Worm (Caenorhabditis elegans) whole organism, L1 larva: ENCODE data around the gene glp-1.

Experiments
- F16B12.6 ChIP-seq: fragments of 150-350 bp; optimal IDR thresholded peaks from 2 replicates; lab custom pipeline; 2014; ENCODE audit warnings: missing biosample characterization, missing genetic modification characterization
- aha-1 ChIP-seq: fragments of 150-350 bp; optimal IDR thresholded peaks from 2 replicates; lab custom pipeline; 2014; ENCODE audit warnings: missing biosample characterization, missing genetic modification characterization
- aly-2 ChIP-seq: fragments of 150-350 bp; optimal IDR thresholded peaks from 2 replicates; lab custom pipeline; 2014; ENCODE audit warnings: missing biosample characterization, missing genetic modification characterization
- ama-1 ChIP-seq: fragments of 150-350 bp; optimal IDR thresholded peaks from 2 replicates; lab custom pipeline; 2014
- ceh-82 ChIP-seq, 3 experiments: fragments of 150-350 bp in 1 of 3; sonication (generic microtip) in 2 of 3; optimal IDR thresholded peaks; 2 replicates each; lab custom pipeline; 2014 to 2017; ENCODE audit warnings: missing biosample characterization in 3 of 3, missing genetic modification characterization in 3 of 3
- ces-1 ChIP-seq: fragments of 150-350 bp; optimal IDR thresholded peaks from 2 replicates; lab custom pipeline; 2014; ENCODE audit warnings: missing biosample characterization, missing genetic modification reagents, missing genetic modification characterization
- dpl-1 ChIP-seq, 3 experiments: fragments of 150-350 bp in 2 of 3; sonication (generic microtip) in 1 of 3; optimal IDR thresholded peaks; 2 replicates each; lab custom pipeline; 2014 to 2017; ENCODE audit warnings: missing biosample characterization in 3 of 3, missing genetic modification characterization in 3 of 3, missing genetic modification reagents in 3 of 3
- dsc-1 ChIP-seq: sonication (generic microtip); optimal IDR thresholded peaks from 2 replicates; lab custom pipeline; 2016; ENCODE audit warnings: mild to moderate bottlenecking, missing genetic modification characterization, missing compliant biosample characterization
- efl-1 ChIP-seq, 4 experiments: fragments of 150-350 bp; optimal IDR thresholded peaks in 3 of 4; peaks in 1 of 4; 1 replicate in 1 of 4; 2 replicates in 3 of 4; lab custom pipeline; 2014; ENCODE audit warnings: missing biosample characterization in 2 of 4, missing genetic modification characterization in 2 of 4, missing genetic modification reagents in 2 of 4
- egl-13 ChIP-seq: sonication (generic microtip); optimal IDR thresholded peaks from 2 replicates; lab custom pipeline; 2016; ENCODE audit warnings: missing genotype, missing genetic modification reagents, missing genetic modification characterization, missing compliant biosample characterization
- egl-27 ChIP-seq, 2 experiments: fragments of 150-350 bp in 1 of 2; sonication (generic microtip); optimal IDR thresholded peaks; 3 replicates each; lab custom pipeline; 2017 to 2018; ENCODE audit warnings: missing biosample characterization in 2 of 2, missing genetic modification characterization in 2 of 2, missing genetic modification reagents in 2 of 2
- elt-2 ChIP-seq: sonication (generic microtip); optimal IDR thresholded peaks from 2 replicates; lab custom pipeline; 2016; ENCODE audit warnings: missing genetic modification characterization, mild to moderate bottlenecking, inconsistent platforms, missing compliant biosample characterization, missing genetic modification reagents
- elt-3 ChIP-seq, 6 experiments: fragments of 150-350 bp in 1 of 6; sonication (generic microtip); optimal IDR thresholded peaks; 2 replicates each; lab custom pipeline; 2017 to 2018; ENCODE audit warnings: missing biosample characterization in 6 of 6, missing genetic modification characterization in 6 of 6, inconsistent platforms in 1 of 6
- ets-5 ChIP-seq: fragments of 200-800 bp; sonication (Bioruptor generic); IDR thresholded peaks from 2 replicates; pipeline ENCODE4 v1.3.6; 2022; ENCODE audit warnings: missing genetic modification characterization, missing compliant biosample characterization
- fkh-8 ChIP-seq: sonication (generic microtip); optimal IDR thresholded peaks from 2 replicates; lab custom pipeline; 2016; ENCODE audit warnings: mild to moderate bottlenecking, missing genetic modification characterization, missing compliant biosample characterization
- fos-1 ChIP-seq: fragments of 150-350 bp; optimal IDR thresholded peaks from 2 replicates; lab custom pipeline; 2014; ENCODE audit warnings: missing biosample characterization, missing genetic modification characterization
- grh-1 ChIP-seq: fragments of 200-800 bp; sonication (Bioruptor generic); IDR thresholded peaks from 2 replicates; pipeline ENCODE4 v1.3.6; 2022; ENCODE audit warnings: missing genetic modification reagents, missing genetic modification characterization, missing compliant biosample characterization
- hlh-17 ChIP-seq: fragments of 200-800 bp; sonication (Bioruptor generic); optimal IDR thresholded peaks from 2 replicates; lab custom pipeline; 2018; ENCODE audit warnings: missing genetic modification characterization, mild to moderate bottlenecking, missing compliant biosample characterization, moderate library complexity, borderline replicate concordance
- hlh-4 ChIP-seq: sonication (generic microtip); optimal IDR thresholded peaks from 2 replicates; lab custom pipeline; 2016; ENCODE audit warnings: mild to moderate bottlenecking, missing genetic modification characterization, missing compliant biosample characterization
- irx-1 ChIP-seq: sonication (generic microtip); optimal IDR thresholded peaks from 2 replicates; lab custom pipeline; 2016; ENCODE audit warnings: missing genetic modification characterization, missing compliant biosample characterization
- jun-1 ChIP-seq: fragments of 150-350 bp; optimal IDR thresholded peaks from 2 replicates; lab custom pipeline; 2014; ENCODE audit warnings: missing biosample characterization, missing genetic modification reagents, missing genetic modification characterization
- lin-35 ChIP-seq, 2 experiments: fragments of 150-350 bp; optimal IDR thresholded peaks; 2 replicates each; lab custom pipeline; 2014; ENCODE audit warnings: missing biosample characterization in 2 of 2, missing genetic modification characterization in 2 of 2, missing genetic modification reagents in 2 of 2
- lin-39 ChIP-seq: fragments of 150-350 bp; optimal IDR thresholded peaks from 2 replicates; lab custom pipeline; 2014; ENCODE audit warnings: missing biosample characterization, missing genetic modification reagents, missing genetic modification characterization
- lsy-2 ChIP-seq, 2 experiments: fragments of 150-350 bp; optimal IDR thresholded peaks; 2 replicates each; lab custom pipeline; 2014; ENCODE audit warnings: missing biosample characterization in 2 of 2, missing genetic modification characterization in 2 of 2
- mab-9 ChIP-seq: fragments of 200-800 bp; sonication (Bioruptor generic); IDR thresholded peaks from 2 replicates; pipeline ENCODE4 v1.3.6; 2022; ENCODE audit warnings: missing genetic modification reagents, missing genetic modification characterization, missing compliant biosample characterization
- mdl-1 ChIP-seq, 2 experiments: fragments of 150-350 bp; optimal IDR thresholded peaks; 2 replicates each; lab custom pipeline; 2014 to 2017; ENCODE audit warnings: missing biosample characterization in 2 of 2, missing genetic modification characterization in 2 of 2, inconsistent platforms in 1 of 2
- mep-1 ChIP-seq: fragments of 150-350 bp; optimal IDR thresholded peaks from 2 replicates; lab custom pipeline; 2014; ENCODE audit warnings: missing biosample characterization, missing genetic modification characterization
- nhr-12 ChIP-seq: sonication (generic microtip); optimal IDR thresholded peaks from 2 replicates; lab custom pipeline; 2017; ENCODE audit warnings: missing biosample characterization, missing genetic modification characterization
- nhr-19 ChIP-seq: fragments of 200-800 bp; sonication (Bioruptor generic); conservative IDR thresholded peaks from 2 replicates; pipeline ENCODE4 v1.3.6; 2022; ENCODE audit warnings: missing genetic modification characterization, missing compliant biosample characterization
- nhr-20 ChIP-seq: sonication (generic microtip); optimal IDR thresholded peaks from 2 replicates; lab custom pipeline; 2016; ENCODE audit warnings: mild to moderate bottlenecking, missing genetic modification characterization, missing compliant biosample characterization
- nhr-28 ChIP-seq: fragments of 150-350 bp; optimal IDR thresholded peaks from 2 replicates; lab custom pipeline; 2014; ENCODE audit warnings: missing biosample characterization, missing genetic modification characterization
- nhr-71 ChIP-seq: sonication (generic microtip); optimal IDR thresholded peaks from 2 replicates; lab custom pipeline; 2016; ENCODE audit warnings: mild to moderate bottlenecking, missing genetic modification characterization, moderate library complexity, missing compliant biosample characterization
- nhr-77 ChIP-seq: fragments of 150-350 bp; optimal IDR thresholded peaks from 2 replicates; lab custom pipeline; 2014; ENCODE audit warnings: missing biosample characterization, missing genetic modification characterization
- rnt-1 ChIP-seq: sonication (generic microtip); optimal IDR thresholded peaks from 2 replicates; lab custom pipeline; 2016; ENCODE audit warnings: mild to moderate bottlenecking, missing genetic modification characterization, moderate library complexity, missing compliant biosample characterization
- skn-1 ChIP-seq: fragments of 150-350 bp; optimal IDR thresholded peaks from 2 replicates; lab custom pipeline; 2014; ENCODE audit warnings: missing biosample characterization, missing genetic modification characterization
- snpc-4 ChIP-seq: fragments of 150-350 bp; optimal IDR thresholded peaks from 2 replicates; lab custom pipeline; 2014; ENCODE audit warnings: missing biosample characterization, missing genetic modification characterization
- snu-23 ChIP-seq: sonication (generic microtip); optimal IDR thresholded peaks from 2 replicates; lab custom pipeline; 2016; ENCODE audit warnings: missing genetic modification characterization, missing compliant biosample characterization
- sox-4 ChIP-seq: sonication (generic microtip); optimal IDR thresholded peaks from 2 replicates; lab custom pipeline; 2016; ENCODE audit warnings: missing genetic modification characterization, missing compliant biosample characterization
- sptf-1 ChIP-seq: fragments of 150-350 bp; optimal IDR thresholded peaks from 2 replicates; lab custom pipeline; 2014; ENCODE audit warnings: missing biosample characterization, missing genetic modification characterization
- sup-37 ChIP-seq: fragments of 200-800 bp; sonication (Bioruptor generic); optimal IDR thresholded peaks from 2 replicates; lab custom pipeline; 2018; ENCODE audit warnings: mild to moderate bottlenecking, missing genetic modification characterization, missing compliant biosample characterization
- tbx-2 ChIP-seq: sonication (generic microtip); optimal IDR thresholded peaks from 2 replicates; lab custom pipeline; 2016; ENCODE audit warnings: missing genetic modification characterization, missing compliant biosample characterization
- tlp-1 ChIP-seq: fragments of 150-350 bp; optimal IDR thresholded peaks from 2 replicates; lab custom pipeline; 2014; ENCODE audit warnings: missing biosample characterization, missing genetic modification characterization
- unc-130 ChIP-seq: fragments of 150-350 bp; optimal IDR thresholded peaks from 2 replicates; lab custom pipeline; 2017; ENCODE audit warnings: missing biosample characterization, missing genetic modification characterization, inconsistent platforms
- unc-30 ChIP-seq: sonication (generic microtip); optimal IDR thresholded peaks from 2 replicates; lab custom pipeline; 2017; ENCODE audit warnings: missing biosample characterization, missing genetic modification characterization
- unc-62 ChIP-seq: fragments of 150-350 bp; optimal IDR thresholded peaks from 2 replicates; lab custom pipeline; 2014; ENCODE audit warnings: missing biosample characterization, missing genetic modification reagents, missing genetic modification characterization
- unc-86 ChIP-seq: sonication (generic microtip); optimal IDR thresholded peaks from 2 replicates; lab custom pipeline; 2016; ENCODE audit warnings: missing genetic modification characterization, missing compliant biosample characterization
- unc-98 ChIP-seq: fragments of 200-800 bp; sonication (Bioruptor generic); IDR thresholded peaks from 2 replicates; pipeline ENCODE4 v1.3.6; 2022; ENCODE audit warnings: missing genetic modification characterization, missing compliant biosample characterization
- vab-15 ChIP-seq: sonication (generic microtip); optimal IDR thresholded peaks from 2 replicates; lab custom pipeline; 2017; ENCODE audit warnings: missing genotype, mild to moderate bottlenecking, missing genetic modification characterization, missing compliant biosample characterization
- zip-4 ChIP-seq: fragments of 200-800 bp; sonication (Bioruptor generic); optimal IDR thresholded peaks from 2 replicates; lab custom pipeline; 2018; ENCODE audit warnings: mild to moderate bottlenecking, missing genetic modification characterization, moderate library complexity, missing compliant biosample characterization
- ztf-11 ChIP-seq, 2 experiments: sonication (generic microtip); optimal IDR thresholded peaks; 2 replicates each; lab custom pipeline; 2016 to 2017; ENCODE audit warnings: missing genetic modification characterization in 2 of 2, missing biosample characterization in 1 of 2, missing compliant biosample characterization in 1 of 2

The glp-1 gene

DNA sequence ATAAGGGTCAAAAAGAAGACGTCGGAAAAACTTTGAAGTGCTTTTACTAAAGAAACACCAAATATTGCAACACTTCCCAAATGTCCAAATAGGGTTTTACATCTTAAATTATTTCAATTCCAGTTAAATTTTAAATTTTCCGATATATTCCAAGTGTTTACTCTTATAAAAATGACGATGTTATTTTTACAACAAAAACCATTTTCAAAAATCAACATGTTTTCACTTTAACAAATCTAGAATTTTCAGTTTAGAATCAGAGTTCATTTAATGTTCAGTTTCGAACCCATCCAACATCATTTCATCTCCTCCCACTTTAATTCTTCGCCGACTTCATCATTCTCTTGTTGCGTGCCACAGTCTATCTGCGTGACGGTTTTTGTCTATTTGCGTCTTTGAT lies 11.6 kb downstream of the glp-1 start, which contains the start of gene dos-1:
Gene dos-1 (plus strand): TSS at position 301 of the 400 bp plus-strand sequence.
- TF ChIP-seq unc-62 (GFP tag; lab: Kevin White, UChicago) (no peak), hlh-4 (tag; lab: Kevin White, UChicago) (no peak), skn-1 (tag; lab: Kevin White, UChicago) (no peak), efl-1 (optimal IDR thresholded peaks at IDR 0.05; lab: Kevin White, UChicago) (no peak), efl-1 (GFP tag; optimal IDR thresholded peaks at IDR 0.05 in 1 of 2; lab: Kevin White, UChicago) (no peak), lin-39 (no peak), irx-1 (tag; lab: Kevin White, UChicago) (no peak), ces-1 (no peak), mep-1 (no peak), nhr-71 (tag; lab: Kevin White, UChicago) (no peak), mab-9 (no peak), ama-1 (lab: Kevin White, UChicago) (no peak), unc-86 (no peak), F16B12.6 (no peak), jun-1 (tag; lab: Kevin White, UChicago) (no peak), unc-130 (no peak), nhr-28 (tag; lab: Kevin White, UChicago) (no peak), lin-35 (GFP tag; optimal IDR thresholded peaks at IDR 0.05; lab: Kevin White, UChicago) (no peak), nhr-12 (no peak), ztf-11 (tag; optimal IDR thresholded peaks at IDR 0.05; lab: Kevin White, UChicago) (no peak), unc-30 (tag; lab: Kevin White, UChicago) (no peak)

DNA sequence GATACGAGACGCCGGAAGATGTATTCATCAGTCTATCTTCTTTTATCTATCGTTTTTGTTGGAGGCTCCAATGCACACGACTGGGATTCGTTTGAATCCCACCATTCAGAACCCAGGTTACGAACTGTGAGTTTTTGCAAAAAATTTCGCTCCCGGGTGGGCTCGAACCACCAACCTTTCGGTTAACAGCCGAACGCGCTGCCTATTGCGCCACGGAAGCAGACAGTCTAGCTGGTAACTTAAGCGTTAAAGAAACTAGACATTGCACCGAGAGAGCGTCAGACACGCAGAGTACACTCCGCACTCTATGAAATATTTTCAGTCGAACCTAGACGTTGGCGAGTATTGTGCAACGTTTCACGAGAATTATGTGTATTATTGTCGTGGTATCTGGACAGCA lies 12.0 kb downstream of the glp-1 start:
- peak in 1 of 3 experiments; percentile 39 for TF ChIP-seq ceh-82 (tag; optimal IDR thresholded peaks at IDR 0.05; lab: Kevin White, UChicago)
- TF ChIP-seq unc-62 (GFP tag; lab: Kevin White, UChicago) = no peak
- TF ChIP-seq grh-1 (GFP tag; lab: Robert Waterston, UW) = peak; percentile 43; the same call in 1 of the 2 replicates
- TF ChIP-seq mab-9 = no peak
- TF ChIP-seq irx-1 (tag; lab: Kevin White, UChicago) = no peak
- no peak for TF ChIP-seq tlp-1 (tag; lab: Kevin White, UChicago)
- peak; percentile 29 for TF ChIP-seq snpc-4 (tag; lab: Kevin White, UChicago)
- TF ChIP-seq unc-86 = no peak
- TF ChIP-seq nhr-19 (GFP tag; lab: Robert Waterston, UW) = peak; percentile 66
- no peak for TF ChIP-seq mdl-1 (tag; optimal IDR thresholded peaks at IDR 0.05; lab: Kevin White, UChicago)
- TF ChIP-seq dpl-1 (GFP tag; optimal IDR thresholded peaks at IDR 0.05; lab: Kevin White, UChicago) = peak; percentile 4 to 40 (median 30)
- TF ChIP-seq vab-15 (tag; lab: Kevin White, UChicago) = no peak
- TF ChIP-seq nhr-20 = peak; percentile 48
- TF ChIP-seq tbx-2 (tag; lab: Kevin White, UChicago) = no peak
- TF ChIP-seq snu-23 (GFP tag; lab: Kevin White, UChicago) = peak; percentile 62
- TF ChIP-seq F16B12.6 = peak; percentile 6
- TF ChIP-seq sptf-1 (tag; lab: Kevin White, UChicago) = no peak
- no peak for TF ChIP-seq elt-2 (tag; lab: Kevin White, UChicago)
- TF ChIP-seq egl-13 (tag; lab: Kevin White, UChicago) = no peak
- peak; percentile 8 for TF ChIP-seq nhr-77 (tag; lab: Kevin White, UChicago)
- TF ChIP-seq sox-4 (tag; lab: Kevin White, UChicago) = no peak
- TF ChIP-seq dsc-1 (tag; lab: Kevin White, UChicago) = no peak
- no peak for TF ChIP-seq hlh-4 (tag; lab: Kevin White, UChicago)
- TF ChIP-seq lin-39 = no peak
- TF ChIP-seq aly-2 (tag; lab: Kevin White, UChicago) = no peak
- TF ChIP-seq elt-3 (tag; optimal IDR thresholded peaks at IDR 0.05; lab: Kevin White, UChicago) = no peak
- peak; percentile 17 for TF ChIP-seq zip-4 (GFP tag; lab: Kevin White, UChicago)
- TF ChIP-seq unc-30 (tag; lab: Kevin White, UChicago) = no peak
- TF ChIP-seq fos-1 (tag; lab: Kevin White, UChicago) = no peak
- TF ChIP-seq hlh-17 (GFP tag; lab: Kevin White, UChicago) = no peak
- TF ChIP-seq nhr-28 (tag; lab: Kevin White, UChicago) = no peak
- TF ChIP-seq ama-1 (lab: Kevin White, UChicago) = no peak
- no peak for TF ChIP-seq fkh-8 (tag; lab: Kevin White, UChicago)
- peak; percentile 26 for TF ChIP-seq jun-1 (tag; lab: Kevin White, UChicago)
- TF ChIP-seq sup-37 = no peak
- TF ChIP-seq ets-5 (GFP tag; lab: Robert Waterston, UW) = no peak
- TF ChIP-seq unc-98 = no peak
- TF ChIP-seq egl-27 (tag; optimal IDR thresholded peaks at IDR 0.05; lab: Kevin White, UChicago) = no peak
- TF ChIP-seq unc-130 = no peak
- no peak for TF ChIP-seq aha-1 (tag; lab: Kevin White, UChicago)
- peak; percentile 62 for TF ChIP-seq rnt-1 (tag; lab: Kevin White, UChicago)
- peak in 1 of 2 experiments; percentile 76 for TF ChIP-seq lin-35 (GFP tag; optimal IDR thresholded peaks at IDR 0.05; lab: Kevin White, UChicago)
- TF ChIP-seq lsy-2 (tag; optimal IDR thresholded peaks at IDR 0.05; lab: Kevin White, UChicago) = no peak
